Worm (Caenorhabditis elegans): ENCODE measurements around the gene ttll-9.

Gene ttll-9

ce11 chrV:20910167-20910566 lies at the start of gene ttll-9:
Gene ttll-9, plus strand, starts transcription at chrV:20910467.
- no peak for TF ChIP-seq F10E7.11 (tag; optimal IDR thresholded peaks at IDR 0.05)
- no peak for TF ChIP-seq hlh-26 (GFP tag; conservative IDR thresholded peaks at IDR 0.05)
- TF ChIP-seq lin-35 (GFP tag; optimal IDR thresholded peaks at IDR 0.05), result no peak
- no peak for TF ChIP-seq snpc-1.1 (tag; optimal IDR thresholded peaks at IDR 0.05; ENCODE audit: insufficient read depth)
- no peak for TF ChIP-seq somi-1 (GFP tag; optimal IDR thresholded peaks at IDR 0.05)
- no peak for TF ChIP-seq B0336.3 (GFP tag; IDR thresholded peaks at IDR 0.05)
- no peak for TF ChIP-seq C06A6.2 (GFP tag; conservative IDR thresholded peaks at IDR 0.05)
- no peak for TF ChIP-seq lin-26 (GFP tag; IDR thresholded peaks at IDR 0.05)
- TF ChIP-seq F22D6.2 (tag; optimal IDR thresholded peaks at IDR 0.05), result no peak
- TF ChIP-seq ztf-25 (GFP tag; IDR thresholded peaks at IDR 0.05), result no peak
- TF ChIP-seq nfya-1 (tag; optimal IDR thresholded peaks at IDR 0.05; ENCODE audit: borderline replicate concordance, insufficient read depth), result no peak
- no peak for TF ChIP-seq K12H6.12 (tag; optimal IDR thresholded peaks at IDR 0.05)

DNA sequence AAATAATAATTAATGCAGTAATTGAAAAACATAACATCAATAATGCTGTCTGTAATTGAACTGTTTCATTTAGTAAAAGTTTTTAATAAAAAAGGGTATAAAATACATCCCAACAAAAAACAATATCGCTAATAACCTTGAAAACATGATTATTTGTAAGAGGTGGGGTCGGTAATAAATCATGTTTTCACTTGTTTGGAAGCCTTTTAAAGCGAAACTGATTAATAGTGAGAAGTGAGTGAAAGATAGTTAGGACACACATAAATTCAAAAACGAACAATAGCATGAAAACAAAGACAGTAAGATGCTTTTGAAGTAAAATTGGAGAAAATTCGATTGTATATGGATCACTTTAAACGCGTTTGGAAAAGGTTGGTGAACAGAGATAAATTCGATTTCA lies 49.2 kb upstream of the ttll-9 start, which contains the start of gene try-4:
Gene try-4, minus strand, starts transcription at position 74 of the 400 bp plus-strand sequence.
- TF ChIP-seq tbp1 (GFP tag; optimal IDR thresholded peaks at IDR 0.05), result no peak
- no peak for TF ChIP-seq mcd-1 (GFP tag; IDR thresholded peaks at IDR 0.05)
- TF ChIP-seq bed-2 (GFP tag; IDR thresholded peaks at IDR 0.05), result no peak
- no peak for TF ChIP-seq lag-1 (GFP tag; IDR thresholded peaks at IDR 0.05)
- no peak for TF ChIP-seq T26A5.8 (tag; optimal IDR thresholded peaks at IDR 0.05)
- TF ChIP-seq snpc-4 (GFP tag; optimal IDR thresholded peaks at IDR 0.05), result no peak
- TF ChIP-seq snpc-4 (tag; optimal IDR thresholded peaks at IDR 0.05), result no peak
- no peak for TF ChIP-seq ztf-3 (GFP tag; optimal IDR thresholded peaks at IDR 0.05)
- no peak for TF ChIP-seq attf-6 (GFP tag; IDR thresholded peaks at IDR 0.05)
- TF ChIP-seq ccch-3 (GFP tag; optimal IDR thresholded peaks at IDR 0.05), result no peak
- no peak for TF ChIP-seq zim-3 (tag; optimal IDR thresholded peaks at IDR 0.05)

ce11 chrV:20862681-20863080 lies 47.6 kb upstream of the ttll-9 start, which contains the start of gene twk-35:
Gene twk-35, plus strand, starts transcription at chrV:20862981.
- no peak for TF ChIP-seq unc-62 (GFP tag; optimal IDR thresholded peaks at IDR 0.05)
- TF ChIP-seq D2030.7 (GFP tag; IDR thresholded peaks at IDR 0.05), result no peak
- TF ChIP-seq ceh-91 (GFP tag; IDR thresholded peaks at IDR 0.05), result no peak
- no peak for TF ChIP-seq ztf-6 (GFP tag; IDR thresholded peaks at IDR 0.05)
- TF ChIP-seq ekl-4 (GFP tag; IDR thresholded peaks at IDR 0.05), result no peak
- TF ChIP-seq tbx-9 (tag; optimal IDR thresholded peaks at IDR 0.05; ENCODE audit: borderline replicate concordance), result no peak
- TF ChIP-seq chd-7 (tag; optimal IDR thresholded peaks at IDR 0.05), result no peak
- no peak for TF ChIP-seq ztf-25 (GFP tag; IDR thresholded peaks at IDR 0.05)
- no peak for TF ChIP-seq hrde-1 (tag; optimal IDR thresholded peaks at IDR 0.05; ENCODE audit: borderline replicate concordance)
- no peak for TF ChIP-seq aptf-2 (GFP tag; conservative IDR thresholded peaks at IDR 0.05)
- no peak for TF ChIP-seq ztf-3 (GFP tag; optimal IDR thresholded peaks at IDR 0.05)
- TF ChIP-seq ztf-26 (tag; optimal IDR thresholded peaks at IDR 0.05), result no peak
- no peak for TF ChIP-seq nhr-27 (tag; optimal IDR thresholded peaks at IDR 0.05)
- no peak for TF ChIP-seq lsy-27 (tag; optimal IDR thresholded peaks at IDR 0.05; ENCODE audit: borderline replicate concordance, insufficient read depth)
- no peak for TF ChIP-seq somi-1 (GFP tag; optimal IDR thresholded peaks at IDR 0.05)
- TF ChIP-seq snpc-1.3 (tag; optimal IDR thresholded peaks at IDR 0.05; ENCODE audit: insufficient read depth), result no peak
